Worm (Caenorhabditis elegans) whole organism, mixed stage, embryonic: ENCODE results near the gene Y45F10B.12.
"Not testable (repeated sequence)": the region's sequence is repeated elsewhere in the genome, so short reads cannot be mapped to it uniquely, and the experiment has no call there.

ENCODE experiments used
- M03D4.4 ChIP-seq: sonication (generic microtip); optimal IDR thresholded peaks from 2 replicates; lab custom pipeline; 2017; ENCODE audit warnings: mild to moderate bottlenecking, missing genetic modification characterization, missing compliant biosample characterization
- bed-3 ChIP-seq: fragments of 200-800 bp; sonication (Bioruptor generic); optimal IDR thresholded peaks from 3 replicates; lab custom pipeline; 2018; ENCODE audit warnings: mild to moderate bottlenecking, missing genetic modification characterization, moderate library complexity, missing compliant biosample characterization
- blmp-1 ChIP-seq: fragments of 150-350 bp; optimal IDR thresholded peaks from 2 replicates; lab custom pipeline; 2014; ENCODE audit warnings: missing biosample characterization, missing genetic modification characterization
- ceh-39 ChIP-seq: fragments of 150-350 bp; optimal IDR thresholded peaks from 2 replicates; lab custom pipeline; 2014; ENCODE audit warnings: missing biosample characterization, missing genetic modification characterization
- ceh-83 ChIP-seq: fragments of 200-800 bp; sonication (Bioruptor generic); optimal IDR thresholded peaks from 2 replicates; lab custom pipeline; 2018; ENCODE audit warnings: mild to moderate bottlenecking, missing genetic modification characterization, missing compliant biosample characterization
- ces-1 ChIP-seq: fragments of 150-350 bp; optimal IDR thresholded peaks from 2 replicates; lab custom pipeline; 2014; ENCODE audit warnings: missing biosample characterization, missing genetic modification reagents, missing genetic modification characterization
- cnd-1 ChIP-seq: fragments of 200-800 bp; sonication (Bioruptor generic); optimal IDR thresholded peaks from 2 replicates; lab custom pipeline; 2018; ENCODE audit warnings: mild to moderate bottlenecking, missing genetic modification characterization, missing compliant biosample characterization
- drap-1 ChIP-seq: fragments of 200-800 bp; sonication (Bioruptor generic); optimal IDR thresholded peaks from 3 replicates; lab custom pipeline; 2018; ENCODE audit warnings: mild to moderate bottlenecking, missing genetic modification characterization, missing compliant biosample characterization
- elt-1 ChIP-seq: sonication (generic microtip); optimal IDR thresholded peaks from 2 replicates; lab custom pipeline; 2017; ENCODE audit warnings: missing genetic modification characterization, mild to moderate bottlenecking, missing compliant biosample characterization, antibody characterized with exemption, moderate library complexity, borderline replicate concordance; ENCODE audit not compliant: insufficient read depth
- elt-3 ChIP-seq: fragments of 150-350 bp; optimal IDR thresholded peaks from 2 replicates; lab custom pipeline; 2014; ENCODE audit warnings: missing biosample characterization, missing genetic modification characterization
- flh-1 ChIP-seq: fragments of 200-800 bp; sonication (Bioruptor generic); optimal IDR thresholded peaks from 2 replicates; lab custom pipeline; 2018; ENCODE audit warnings: mild to moderate bottlenecking, missing genetic modification characterization, moderate library complexity, missing compliant biosample characterization
- ham-2 ChIP-seq: fragments of 200-800 bp; sonication (Bioruptor generic); optimal IDR thresholded peaks from 2 replicates; lab custom pipeline; 2018; ENCODE audit warnings: mild to moderate bottlenecking, missing genetic modification characterization, missing compliant biosample characterization
- hlh-1 ChIP-seq: fragments of 150-350 bp; optimal IDR thresholded peaks from 2 replicates; lab custom pipeline; 2014; ENCODE audit warnings: missing biosample characterization, missing genetic modification reagents, missing genetic modification characterization
- lin-13 ChIP-seq: fragments of 150-350 bp; optimal IDR thresholded peaks from 2 replicates; lab custom pipeline; 2014; ENCODE audit warnings: missing biosample characterization, missing genetic modification characterization
- lin-32 ChIP-seq: fragments of 200-800 bp; sonication (Bioruptor generic); optimal IDR thresholded peaks from 2 replicates; lab custom pipeline; 2018; ENCODE audit warnings: mild to moderate bottlenecking, missing genetic modification characterization, missing compliant biosample characterization
- lsy-2 ChIP-seq: fragments of 150-350 bp; optimal IDR thresholded peaks from 2 replicates; lab custom pipeline; 2014; ENCODE audit warnings: missing biosample characterization, missing genetic modification characterization
- mab-5 ChIP-seq: fragments of 150-350 bp; optimal IDR thresholded peaks from 2 replicates; lab custom pipeline; 2014; ENCODE audit warnings: missing biosample characterization, missing genetic modification characterization
- mep-1 ChIP-seq: fragments of 150-350 bp; optimal IDR thresholded peaks from 2 replicates; lab custom pipeline; 2017; ENCODE audit warnings: missing biosample characterization, missing genetic modification reagents, missing genetic modification characterization, inconsistent platforms
- mls-2 ChIP-seq: sonication (generic microtip); optimal IDR thresholded peaks from 2 replicates; lab custom pipeline; 2016; ENCODE audit warnings: mild to moderate bottlenecking, missing genetic modification characterization, moderate library complexity, missing compliant biosample characterization
- nhr-12 ChIP-seq: fragments of 150-350 bp; optimal IDR thresholded peaks from 2 replicates; lab custom pipeline; 2014; ENCODE audit warnings: missing biosample characterization, missing genetic modification characterization
- nhr-2 ChIP-seq: fragments of 150-350 bp; optimal IDR thresholded peaks from 2 replicates; lab custom pipeline; 2014; ENCODE audit warnings: missing biosample characterization, missing genetic modification characterization
- nhr-237 ChIP-seq: fragments of 150-350 bp; optimal IDR thresholded peaks from 2 replicates; lab custom pipeline; 2014; ENCODE audit warnings: missing biosample characterization, missing genetic modification characterization
- nhr-28 ChIP-seq: fragments of 150-350 bp; optimal IDR thresholded peaks from 2 replicates; lab custom pipeline; 2014; ENCODE audit warnings: missing biosample characterization, missing genetic modification characterization
- nhr-76 ChIP-seq: sonication (generic microtip); optimal IDR thresholded peaks from 2 replicates; lab custom pipeline; 2017; ENCODE audit warnings: missing biosample characterization, missing genetic modification characterization
- pha-4 ChIP-seq: fragments of 150-350 bp; optimal IDR thresholded peaks from 2 replicates; lab custom pipeline; 2018; ENCODE audit warnings: missing biosample characterization, missing genetic modification reagents, missing genetic modification characterization
- sem-2 ChIP-seq: fragments of 200-800 bp; sonication (Bioruptor generic); optimal IDR thresholded peaks from 2 replicates; lab custom pipeline; 2018; ENCODE audit warnings: mild to moderate bottlenecking, missing genetic modification characterization, missing compliant biosample characterization
- sptf-1 ChIP-seq: sonication (generic microtip); optimal IDR thresholded peaks from 2 replicates; lab custom pipeline; 2017; ENCODE audit warnings: mild to moderate bottlenecking, missing genetic modification characterization, moderate library complexity, missing compliant biosample characterization
- tbx-8 ChIP-seq: fragments of 200-800 bp; sonication (Bioruptor generic); optimal IDR thresholded peaks from 2 replicates; lab custom pipeline; 2018; ENCODE audit warnings: mild to moderate bottlenecking, missing genetic modification characterization, moderate library complexity, missing compliant biosample characterization
- unc-120 ChIP-seq: sonication (generic microtip); optimal IDR thresholded peaks from 2 replicates; lab custom pipeline; 2017; ENCODE audit warnings: missing genetic modification characterization, missing compliant biosample characterization; ENCODE audit not compliant: poor library complexity, severe bottlenecking
- unc-62 ChIP-seq: fragments of 150-350 bp; optimal IDR thresholded peaks from 2 replicates; lab custom pipeline; 2014; ENCODE audit warnings: missing biosample characterization, missing genetic modification reagents, missing genetic modification characterization
- zip-8 ChIP-seq: fragments of 150-350 bp; optimal IDR thresholded peaks from 2 replicates; lab custom pipeline; 2014; ENCODE audit warnings: missing biosample characterization, missing genetic modification characterization
- ztf-11 ChIP-seq: fragments of 150-350 bp; optimal IDR thresholded peaks from 2 replicates; lab custom pipeline; 2014; ENCODE audit warnings: missing biosample characterization, missing genetic modification characterization

The Y45F10B.12 gene

DNA sequence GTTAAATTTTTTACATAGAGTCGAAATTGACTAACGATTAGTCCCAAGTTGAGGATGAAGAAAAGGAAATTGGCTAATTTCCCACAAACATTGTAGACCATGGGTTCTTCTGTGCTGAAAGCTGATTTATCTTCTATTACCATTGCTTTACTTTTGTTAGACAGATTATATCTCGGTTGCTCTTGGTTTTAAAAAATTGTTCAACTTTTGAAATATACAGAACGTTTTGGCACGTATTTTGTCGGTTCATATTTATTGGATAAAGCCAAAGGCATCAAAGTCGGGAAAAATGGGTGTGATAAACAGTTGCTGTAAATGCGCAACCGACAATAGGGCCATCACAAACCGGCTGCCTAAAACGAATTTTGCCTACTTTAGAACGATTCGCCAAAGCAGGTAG is 4.4 kb downstream of the Y45F10B.12 start, which contains the start of gene tsp-5:
Gene tsp-5, minus strand, starts transcription at position 101 of the 400 bp plus-strand sequence.
- TF ChIP-seq bed-3, result no peak
- no peak for TF ChIP-seq nhr-2 (tag; lab: Kevin White, UChicago)
- no peak for TF ChIP-seq sem-2 (GFP tag; lab: Kevin White, UChicago)
- no peak for TF ChIP-seq flh-1 (GFP tag; lab: Kevin White, UChicago)
- no peak for TF ChIP-seq elt-1
- no peak for TF ChIP-seq unc-120 (tag; lab: Kevin White, UChicago)
- TF ChIP-seq cnd-1 (tag; lab: Kevin White, UChicago), result no peak
- no peak for TF ChIP-seq zip-8 (tag; lab: Kevin White, UChicago)
- no peak for TF ChIP-seq nhr-12 (tag; lab: Kevin White, UChicago)
- no peak for TF ChIP-seq lsy-2 (tag; lab: Kevin White, UChicago)
- no peak for TF ChIP-seq ces-1 (GFP tag; lab: Kevin White, UChicago)
- no peak for TF ChIP-seq pha-4 (tag; lab: Kevin White, UChicago)
- TF ChIP-seq ham-2, result no peak
- TF ChIP-seq elt-3 (tag; lab: Kevin White, UChicago), result no peak
- no peak for TF ChIP-seq sptf-1
- TF ChIP-seq nhr-76 (tag; lab: Kevin White, UChicago), result no peak
- no peak for TF ChIP-seq lin-32 (GFP tag; lab: Kevin White, UChicago)
- TF ChIP-seq ztf-11 (tag; lab: Kevin White, UChicago), result no peak
- no peak for TF ChIP-seq hlh-1
- no peak for TF ChIP-seq drap-1 (GFP tag; lab: Kevin White, UChicago)

DNA sequence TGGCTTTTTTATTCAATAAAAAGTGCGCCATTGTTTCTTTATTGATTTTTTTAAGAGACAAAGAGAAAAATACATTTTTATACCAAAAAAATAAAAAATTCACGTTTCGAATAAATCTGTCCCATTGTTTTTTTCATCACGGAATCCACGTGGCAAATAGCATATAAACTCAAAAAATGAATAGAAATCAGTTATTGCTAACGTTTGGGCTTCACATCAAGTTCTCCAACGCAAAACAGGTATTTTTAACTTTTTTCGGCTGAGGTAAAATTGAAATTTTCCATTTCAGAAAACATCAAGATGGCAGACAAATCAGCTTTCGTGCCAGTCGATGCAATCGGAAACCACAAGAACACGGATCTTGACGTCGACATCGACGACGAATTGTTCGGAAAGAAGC is 6.1 kb downstream of the Y45F10B.12 start, which contains the start of gene Y45F10B.3:
Gene Y45F10B.3, plus strand, starts transcription at position 301 of the 400 bp plus-strand sequence.
- TF ChIP-seq sem-2 (GFP tag; lab: Kevin White, UChicago), result no peak
- no peak for TF ChIP-seq lin-13 (tag; lab: Kevin White, UChicago)
- TF ChIP-seq ztf-11 (tag; lab: Kevin White, UChicago), result no peak
- no peak for TF ChIP-seq M03D4.4 (tag; lab: Kevin White, UChicago)
- no peak for TF ChIP-seq ceh-39 (tag; lab: Kevin White, UChicago)
- TF ChIP-seq nhr-237 (tag; lab: Kevin White, UChicago), result no peak
- TF ChIP-seq mls-2 (tag; lab: Kevin White, UChicago), result no peak
- TF ChIP-seq ces-1 (GFP tag; lab: Kevin White, UChicago), result no peak
- no peak for TF ChIP-seq nhr-2 (tag; lab: Kevin White, UChicago)
- TF ChIP-seq blmp-1 (tag; lab: Kevin White, UChicago), result no peak
- TF ChIP-seq zip-8 (tag; lab: Kevin White, UChicago), result no peak
- TF ChIP-seq unc-62 (GFP tag; lab: Kevin White, UChicago), result no peak
- no peak for TF ChIP-seq nhr-76 (tag; lab: Kevin White, UChicago)
- TF ChIP-seq ham-2, result no peak
- no peak for TF ChIP-seq mep-1 (tag; lab: Kevin White, UChicago)
- no peak for TF ChIP-seq nhr-28 (tag; lab: Kevin White, UChicago)
- TF ChIP-seq cnd-1 (tag; lab: Kevin White, UChicago), result no peak
- TF ChIP-seq elt-3 (tag; lab: Kevin White, UChicago), result no peak
- TF ChIP-seq drap-1 (GFP tag; lab: Kevin White, UChicago), result no peak
- TF ChIP-seq nhr-12 (tag; lab: Kevin White, UChicago), result no peak

DNA sequence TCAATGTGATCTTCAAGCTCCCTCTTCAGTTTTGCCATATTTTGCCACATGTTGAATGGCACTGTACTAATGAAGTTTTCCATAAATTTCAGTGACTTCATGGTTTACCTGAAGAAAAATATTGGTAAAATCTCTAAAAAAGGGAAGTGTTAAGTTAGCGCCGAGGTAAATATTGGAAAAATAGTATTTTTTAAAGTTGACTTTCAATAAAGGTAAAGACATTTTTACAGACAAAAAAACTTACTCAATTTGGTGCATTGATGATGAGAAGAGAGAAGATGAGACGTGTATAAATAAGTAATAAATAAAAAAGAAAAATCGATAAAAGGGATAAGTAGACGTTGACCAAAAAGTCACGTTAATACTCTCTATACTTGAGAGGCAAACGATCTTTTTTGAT is 10.5 kb downstream of the Y45F10B.12 start, which contains the start of gene Y45F10B.9:
Gene Y45F10B.9, minus strand, starts transcription at position 101 of the 400 bp plus-strand sequence.
- TF ChIP-seq lsy-2, M03D4.4, nhr-12 (tag; lab: Kevin White, UChicago): not testable (repeated sequence)

DNA sequence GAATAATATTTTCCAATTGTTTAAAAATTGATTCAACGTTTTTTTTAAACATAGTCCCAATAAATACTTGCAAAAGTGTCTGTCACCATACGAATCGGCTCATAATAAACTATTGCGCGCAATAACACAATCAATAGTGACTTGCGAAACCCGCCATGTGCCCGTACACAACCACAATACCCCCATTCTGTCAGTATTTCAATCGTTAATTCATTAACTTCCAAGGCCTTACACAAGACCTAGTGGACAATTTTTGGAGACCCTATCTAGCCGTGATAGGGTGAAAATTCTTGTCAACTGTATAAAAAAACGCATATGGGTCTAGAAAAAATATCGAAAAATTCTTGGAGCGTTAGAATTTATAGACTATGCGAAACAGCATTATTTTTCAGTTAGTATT is 13.4 kb downstream of the Y45F10B.12 start:
- TF ChIP-seq lin-13 (tag; lab: Kevin White, UChicago) (no peak), mep-1 (tag; lab: Kevin White, UChicago) (no peak), hlh-1 (no peak), sem-2 (GFP tag; lab: Kevin White, UChicago) (no peak), flh-1 (GFP tag; lab: Kevin White, UChicago) (no peak), ztf-11 (tag; lab: Kevin White, UChicago) (no peak), tbx-8 (no peak), nhr-237 (tag; lab: Kevin White, UChicago) (no peak), cnd-1 (tag; lab: Kevin White, UChicago) (no peak), elt-3 (tag; lab: Kevin White, UChicago) (no peak), ceh-83 (GFP tag; lab: Kevin White, UChicago) (no peak), nhr-76 (tag; lab: Kevin White, UChicago) (no peak), sptf-1 (no peak), ceh-39 (tag; lab: Kevin White, UChicago) (no peak), lsy-2 (tag; lab: Kevin White, UChicago) (no peak), unc-120 (tag; lab: Kevin White, UChicago) (no peak), elt-1 (no peak), bed-3 (no peak), mab-5 (tag; lab: Kevin White, UChicago) (no peak)
